Worm (Caenorhabditis elegans) whole organism, L1 larva: ENCODE measurements around the gene mrg-1.
A peak's percentile ranks its signal among the peaks of the same experiment; 100 is the strongest.

Source experiments
- C04F5.9 ChIP-seq: sonication (generic microtip); optimal IDR thresholded peaks from 2 replicates; lab custom pipeline; 2016; ENCODE audit warnings: missing genetic modification characterization, missing compliant biosample characterization
- F16B12.6 ChIP-seq: fragments of 150-350 bp; optimal IDR thresholded peaks from 2 replicates; lab custom pipeline; 2014; ENCODE audit warnings: missing biosample characterization, missing genetic modification characterization
- alr-1 ChIP-seq: fragments of 200-800 bp; sonication (Bioruptor generic); optimal IDR thresholded peaks from 2 replicates; lab custom pipeline; 2018; ENCODE audit warnings: borderline replicate concordance, mild to moderate bottlenecking, missing genetic modification characterization, missing compliant biosample characterization
- aly-2 ChIP-seq: fragments of 150-350 bp; optimal IDR thresholded peaks from 2 replicates; lab custom pipeline; 2014; ENCODE audit warnings: missing biosample characterization, missing genetic modification characterization
- blmp-1 ChIP-seq: fragments of 150-350 bp; optimal IDR thresholded peaks from 2 replicates; lab custom pipeline; 2014; ENCODE audit warnings: missing biosample characterization, missing genetic modification characterization
- ceh-8 ChIP-seq: fragments of 200-800 bp; sonication (Bioruptor generic); optimal IDR thresholded peaks from 2 replicates; lab custom pipeline; 2018; ENCODE audit warnings: mild to moderate bottlenecking, missing genetic modification characterization, moderate library complexity, missing compliant biosample characterization
- ceh-82 ChIP-seq, 3 experiments: fragments of 150-350 bp in 1 of 3; sonication (generic microtip) in 2 of 3; optimal IDR thresholded peaks; 2 replicates each; lab custom pipeline; 2014 to 2017; ENCODE audit warnings: missing biosample characterization in 3 of 3, missing genetic modification characterization in 3 of 3
- ceh-88 ChIP-seq: fragments of 200-800 bp; sonication (Bioruptor generic); IDR thresholded peaks from 2 replicates; pipeline ENCODE4 v1.3.6; 2022; ENCODE audit warnings: missing genetic modification characterization, missing compliant biosample characterization
- ces-1 ChIP-seq: fragments of 150-350 bp; optimal IDR thresholded peaks from 2 replicates; lab custom pipeline; 2014; ENCODE audit warnings: missing biosample characterization, missing genetic modification reagents, missing genetic modification characterization
- dpl-1 ChIP-seq, 3 experiments: fragments of 150-350 bp in 2 of 3; sonication (generic microtip) in 1 of 3; optimal IDR thresholded peaks; 2 replicates each; lab custom pipeline; 2014 to 2017; ENCODE audit warnings: missing biosample characterization in 3 of 3, missing genetic modification characterization in 3 of 3, missing genetic modification reagents in 3 of 3
- efl-1 ChIP-seq, 4 experiments: fragments of 150-350 bp; optimal IDR thresholded peaks in 3 of 4; peaks in 1 of 4; 1 replicate in 1 of 4; 2 replicates in 3 of 4; lab custom pipeline; 2014; ENCODE audit warnings: missing biosample characterization in 2 of 4, missing genetic modification characterization in 2 of 4, missing genetic modification reagents in 2 of 4
- egl-13 ChIP-seq: sonication (generic microtip); optimal IDR thresholded peaks from 2 replicates; lab custom pipeline; 2016; ENCODE audit warnings: missing genotype, missing genetic modification reagents, missing genetic modification characterization, missing compliant biosample characterization
- egl-27 ChIP-seq, 2 experiments: fragments of 150-350 bp in 1 of 2; sonication (generic microtip); optimal IDR thresholded peaks; 3 replicates each; lab custom pipeline; 2017 to 2018; ENCODE audit warnings: missing biosample characterization in 2 of 2, missing genetic modification characterization in 2 of 2, missing genetic modification reagents in 2 of 2
- elt-2 ChIP-seq: sonication (generic microtip); optimal IDR thresholded peaks from 2 replicates; lab custom pipeline; 2016; ENCODE audit warnings: missing genetic modification characterization, mild to moderate bottlenecking, inconsistent platforms, missing compliant biosample characterization, missing genetic modification reagents
- elt-3 ChIP-seq, 6 experiments: fragments of 150-350 bp in 1 of 6; sonication (generic microtip); optimal IDR thresholded peaks; 2 replicates each; lab custom pipeline; 2017 to 2018; ENCODE audit warnings: missing biosample characterization in 6 of 6, missing genetic modification characterization in 6 of 6, inconsistent platforms in 1 of 6
- fos-1 ChIP-seq: fragments of 150-350 bp; optimal IDR thresholded peaks from 2 replicates; lab custom pipeline; 2014; ENCODE audit warnings: missing biosample characterization, missing genetic modification characterization
- grh-1 ChIP-seq: fragments of 200-800 bp; sonication (Bioruptor generic); IDR thresholded peaks from 2 replicates; pipeline ENCODE4 v1.3.6; 2022; ENCODE audit warnings: missing genetic modification reagents, missing genetic modification characterization, missing compliant biosample characterization
- hlh-17 ChIP-seq: fragments of 200-800 bp; sonication (Bioruptor generic); optimal IDR thresholded peaks from 2 replicates; lab custom pipeline; 2018; ENCODE audit warnings: missing genetic modification characterization, mild to moderate bottlenecking, missing compliant biosample characterization, moderate library complexity, borderline replicate concordance
- lin-13 ChIP-seq: fragments of 150-350 bp; optimal IDR thresholded peaks from 2 replicates; lab custom pipeline; 2014; ENCODE audit warnings: missing biosample characterization, missing genetic modification reagents, missing genetic modification characterization
- lin-14 ChIP-seq: fragments of 200-800 bp; sonication (Bioruptor generic); optimal IDR thresholded peaks from 2 replicates; lab custom pipeline; 2018; ENCODE audit warnings: mild to moderate bottlenecking, missing genetic modification characterization, moderate library complexity, missing compliant biosample characterization
- lin-35 ChIP-seq, 2 experiments: fragments of 150-350 bp; optimal IDR thresholded peaks; 2 replicates each; lab custom pipeline; 2014; ENCODE audit warnings: missing biosample characterization in 2 of 2, missing genetic modification characterization in 2 of 2, missing genetic modification reagents in 2 of 2
- lin-39 ChIP-seq: fragments of 150-350 bp; optimal IDR thresholded peaks from 2 replicates; lab custom pipeline; 2014; ENCODE audit warnings: missing biosample characterization, missing genetic modification reagents, missing genetic modification characterization
- lsy-2 ChIP-seq, 2 experiments: fragments of 150-350 bp; optimal IDR thresholded peaks; 2 replicates each; lab custom pipeline; 2014; ENCODE audit warnings: missing biosample characterization in 2 of 2, missing genetic modification characterization in 2 of 2
- mab-9 ChIP-seq: fragments of 200-800 bp; sonication (Bioruptor generic); IDR thresholded peaks from 2 replicates; pipeline ENCODE4 v1.3.6; 2022; ENCODE audit warnings: missing genetic modification reagents, missing genetic modification characterization, missing compliant biosample characterization
- mdl-1 ChIP-seq, 2 experiments: fragments of 150-350 bp; optimal IDR thresholded peaks; 2 replicates each; lab custom pipeline; 2014 to 2017; ENCODE audit warnings: missing biosample characterization in 2 of 2, missing genetic modification characterization in 2 of 2, inconsistent platforms in 1 of 2
- nhr-19 ChIP-seq: fragments of 200-800 bp; sonication (Bioruptor generic); conservative IDR thresholded peaks from 2 replicates; pipeline ENCODE4 v1.3.6; 2022; ENCODE audit warnings: missing genetic modification characterization, missing compliant biosample characterization
- nhr-20 ChIP-seq: sonication (generic microtip); optimal IDR thresholded peaks from 2 replicates; lab custom pipeline; 2016; ENCODE audit warnings: mild to moderate bottlenecking, missing genetic modification characterization, missing compliant biosample characterization
- nhr-47 ChIP-seq: sonication (generic microtip); optimal IDR thresholded peaks from 2 replicates; lab custom pipeline; 2016; ENCODE audit warnings: mild to moderate bottlenecking, missing genetic modification characterization, moderate library complexity, missing compliant biosample characterization
- nhr-71 ChIP-seq: sonication (generic microtip); optimal IDR thresholded peaks from 2 replicates; lab custom pipeline; 2016; ENCODE audit warnings: mild to moderate bottlenecking, missing genetic modification characterization, moderate library complexity, missing compliant biosample characterization
- nhr-85 ChIP-seq: sonication (generic microtip); peaks from one replicate; lab custom pipeline; 2016; ENCODE audit warnings: missing genetic modification characterization, inconsistent platforms, missing compliant biosample characterization
- pax-3 ChIP-seq: fragments of 200-800 bp; sonication (Bioruptor generic); optimal IDR thresholded peaks from 2 replicates; lab custom pipeline; 2018; ENCODE audit warnings: mild to moderate bottlenecking, missing genetic modification characterization, moderate library complexity, missing compliant biosample characterization
- pqm-1 ChIP-seq: sonication (generic microtip); optimal IDR thresholded peaks from 3 replicates; lab custom pipeline; 2017; ENCODE audit warnings: missing biosample characterization, missing genetic modification characterization
- rnt-1 ChIP-seq: sonication (generic microtip); optimal IDR thresholded peaks from 2 replicates; lab custom pipeline; 2016; ENCODE audit warnings: mild to moderate bottlenecking, missing genetic modification characterization, moderate library complexity, missing compliant biosample characterization
- snu-23 ChIP-seq: sonication (generic microtip); optimal IDR thresholded peaks from 2 replicates; lab custom pipeline; 2016; ENCODE audit warnings: missing genetic modification characterization, missing compliant biosample characterization
- sup-37 ChIP-seq: fragments of 200-800 bp; sonication (Bioruptor generic); optimal IDR thresholded peaks from 2 replicates; lab custom pipeline; 2018; ENCODE audit warnings: mild to moderate bottlenecking, missing genetic modification characterization, missing compliant biosample characterization
- tbx-2 ChIP-seq: sonication (generic microtip); optimal IDR thresholded peaks from 2 replicates; lab custom pipeline; 2016; ENCODE audit warnings: missing genetic modification characterization, missing compliant biosample characterization
- unc-130 ChIP-seq: fragments of 150-350 bp; optimal IDR thresholded peaks from 2 replicates; lab custom pipeline; 2017; ENCODE audit warnings: missing biosample characterization, missing genetic modification characterization, inconsistent platforms
- unc-86 ChIP-seq: sonication (generic microtip); optimal IDR thresholded peaks from 2 replicates; lab custom pipeline; 2016; ENCODE audit warnings: missing genetic modification characterization, missing compliant biosample characterization
- vab-15 ChIP-seq: sonication (generic microtip); optimal IDR thresholded peaks from 2 replicates; lab custom pipeline; 2017; ENCODE audit warnings: missing genotype, mild to moderate bottlenecking, missing genetic modification characterization, missing compliant biosample characterization
- zag-1 ChIP-seq: fragments of 150-350 bp; optimal IDR thresholded peaks from 2 replicates; lab custom pipeline; 2014; ENCODE audit warnings: missing biosample characterization, missing genetic modification characterization
- ztf-11 ChIP-seq, 2 experiments: sonication (generic microtip); optimal IDR thresholded peaks; 2 replicates each; lab custom pipeline; 2016 to 2017; ENCODE audit warnings: missing genetic modification characterization in 2 of 2, missing biosample characterization in 1 of 2, missing compliant biosample characterization in 1 of 2
- ztf-4 ChIP-seq: fragments of 150-350 bp; optimal IDR thresholded peaks from 2 replicates; lab custom pipeline; 2014; ENCODE audit warnings: missing biosample characterization, missing genetic modification characterization

mrg-1 gene

ce11 chrIII:12838913-12839366 is 35.5 kb downstream of the mrg-1 start, which contains the start of gene Y37D8A.4:
TSS of gene Y37D8A.4 (minus strand) at chrIII:12838963.
- TF ChIP-seq pax-3 (tag; lab: Kevin White, UChicago) (peak; percentile 31), nhr-85 (tag; lab: Kevin White, UChicago) (peak; percentile 90), ceh-88 (GFP tag; lab: Robert Waterston, UW) (no peak), egl-13 (tag; lab: Kevin White, UChicago) (no peak), mdl-1 (tag; optimal IDR thresholded peaks at IDR 0.05; lab: Kevin White, UChicago) (peak in 1 of 2 experiments; percentile 81), blmp-1 (peak; percentile 58), egl-27 (tag; optimal IDR thresholded peaks at IDR 0.05; lab: Kevin White, UChicago) (no peak), ztf-4 (no peak), ces-1 (no peak), alr-1 (tag; lab: Kevin White, UChicago) (no peak), lin-13 (GFP tag; lab: Kevin White, UChicago) (peak; percentile 4), unc-130 (peak; percentile 28), vab-15 (peak; percentile 13), unc-86 (tag; lab: Kevin White, UChicago) (no peak), lin-14 (GFP tag; lab: Kevin White, UChicago) (peak; percentile 85), fos-1 (tag; lab: Kevin White, UChicago) (no peak), lin-35 (GFP tag; optimal IDR thresholded peaks at IDR 0.05; lab: Kevin White, UChicago) (peak in 1 of 2 experiments; percentile 49), elt-2 (tag; lab: Kevin White, UChicago) (peak; percentile 22), elt-3 (tag; optimal IDR thresholded peaks at IDR 0.05; lab: Kevin White, UChicago) (peak in 1 of 6 experiments; percentile 41), grh-1 (GFP tag; lab: Robert Waterston, UW) (no peak), ztf-11 (tag; optimal IDR thresholded peaks at IDR 0.05; lab: Kevin White, UChicago) (no peak), aly-2 (tag; lab: Kevin White, UChicago) (no peak), rnt-1 (tag; lab: Kevin White, UChicago) (no peak), sup-37 (GFP tag; lab: Kevin White, UChicago) (no peak), C04F5.9 (tag; lab: Kevin White, UChicago) (no peak), zag-1 (tag; lab: Kevin White, UChicago) (no peak), nhr-71 (peak; percentile 38), lsy-2 (tag; optimal IDR thresholded peaks at IDR 0.05; lab: Kevin White, UChicago) (peak; percentile 12 to 13), nhr-19 (GFP tag; lab: Robert Waterston, UW) (peak; percentile 50), snu-23 (GFP tag; lab: Kevin White, UChicago) (peak; percentile 14), lin-39 (tag; lab: Kevin White, UChicago) (no peak), ceh-82 (tag; optimal IDR thresholded peaks at IDR 0.05; lab: Kevin White, UChicago) (no peak), ceh-8 (GFP tag; lab: Kevin White, UChicago) (no peak), pqm-1 (no peak), tbx-2 (tag; lab: Kevin White, UChicago) (no peak), mab-9 (GFP tag; lab: Robert Waterston, UW) (no peak), nhr-47 (tag; lab: Kevin White, UChicago) (no peak), efl-1 (optimal IDR thresholded peaks at IDR 0.05; lab: Kevin White, UChicago) (no peak), efl-1 (GFP tag; optimal IDR thresholded peaks at IDR 0.05 in 1 of 2; lab: Kevin White, UChicago) (no peak), nhr-20 (tag; lab: Kevin White, UChicago) (peak; percentile 21)

ce11 chrIII:12838299-12838698 is 36.2 kb downstream of the mrg-1 start:
- TF ChIP-seq unc-130 (no peak), efl-1 (optimal IDR thresholded peaks at IDR 0.05; lab: Kevin White, UChicago) (no peak), efl-1 (GFP tag; optimal IDR thresholded peaks at IDR 0.05 in 1 of 2; lab: Kevin White, UChicago) (peak; percentile 55 to 93), ceh-82 (tag; optimal IDR thresholded peaks at IDR 0.05; lab: Kevin White, UChicago) (no peak), zag-1 (tag; lab: Kevin White, UChicago) (no peak), F16B12.6 (tag; lab: Kevin White, UChicago) (no peak), dpl-1 (GFP tag; optimal IDR thresholded peaks at IDR 0.05; lab: Kevin White, UChicago) (peak in 1 of 3 experiments; percentile 16), hlh-17 (GFP tag; lab: Kevin White, UChicago) (no peak), ceh-8 (GFP tag; lab: Kevin White, UChicago) (no peak), ztf-4 (no peak), aly-2 (tag; lab: Kevin White, UChicago) (no peak)
